Worm (Caenorhabditis elegans) whole organism, L4 larva: ENCODE measurements around the gene F19D8.2.

Source experiments
- F49E8.2 ChIP-seq: sonication (generic microtip); optimal IDR thresholded peaks from 2 replicates; lab custom pipeline; 2016; ENCODE audit warnings: missing compliant biosample characterization, mild to moderate bottlenecking, missing genetic modification characterization, borderline replicate concordance
- Y105C5A.15 ChIP-seq: fragments of 200-800 bp; sonication (Bioruptor generic); IDR thresholded peaks from 2 replicates; pipeline ENCODE4 v1.3.6; 2022; ENCODE audit warnings: missing genetic modification characterization, missing compliant biosample characterization
- ZK337.2 ChIP-seq: fragments of 200-800 bp; sonication (Bioruptor generic); IDR thresholded peaks from 2 replicates; pipeline ENCODE4 v1.3.6; 2022; ENCODE audit warnings: missing genetic modification reagents, missing genetic modification characterization, missing compliant biosample characterization
- ZK546.5 ChIP-seq, 2 experiments: sonication (generic microtip); optimal IDR thresholded peaks; 2 replicates each; lab custom pipeline; 2017; ENCODE audit warnings: missing biosample characterization in 2 of 2, missing genetic modification characterization in 2 of 2
- aha-1 ChIP-seq: fragments of 150-350 bp; peaks from one replicate; lab custom pipeline; 2014; ENCODE audit warnings: missing biosample characterization, missing genetic modification characterization
- aly-2 ChIP-seq: sonication (generic microtip); optimal IDR thresholded peaks from 2 replicates; lab custom pipeline; 2018; ENCODE audit warnings: missing biosample characterization, missing genetic modification characterization
- ama-1 ChIP-seq: fragments of 150-350 bp; optimal IDR thresholded peaks from 2 replicates; lab custom pipeline; 2014; ENCODE audit warnings: inconsistent platforms, mixed read lengths
- attf-4 ChIP-seq: sonication (generic microtip); optimal IDR thresholded peaks from 3 replicates; lab custom pipeline; 2017; ENCODE audit warnings: missing biosample characterization, missing genetic modification characterization
- ceh-32 ChIP-seq: sonication (generic microtip); optimal IDR thresholded peaks from 2 replicates; lab custom pipeline; 2016; ENCODE audit warnings: mild to moderate bottlenecking, missing genetic modification characterization, missing compliant biosample characterization; ENCODE audit not compliant: poor library complexity
- ces-1 ChIP-seq: fragments of 150-350 bp; sonication (generic microtip); optimal IDR thresholded peaks from 4 replicates; lab custom pipeline; 2014; ENCODE audit warnings: missing biosample characterization, missing genetic modification reagents, missing genetic modification characterization
- daf-16 ChIP-seq, 3 experiments: sonication (generic microtip); optimal IDR thresholded peaks; 2 replicates each; lab custom pipeline; 2016 to 2017; ENCODE audit warnings: missing genetic modification characterization in 3 of 3, missing genetic modification reagents in 3 of 3, mild to moderate bottlenecking in 2 of 3, missing compliant biosample characterization in 2 of 3, missing biosample characterization in 1 of 3, moderate library complexity in 1 of 3
- daf-19 ChIP-seq: fragments of 200-800 bp; sonication (Bioruptor generic); conservative IDR thresholded peaks from 2 replicates; pipeline ENCODE4 v1.3.6; 2022; ENCODE audit warnings: missing genetic modification characterization, missing compliant biosample characterization
- dmd-6 ChIP-seq: fragments of 200-800 bp; sonication (Bioruptor generic); IDR thresholded peaks from 2 replicates; pipeline ENCODE4 v1.3.6; 2022; ENCODE audit warnings: missing genetic modification reagents, missing genetic modification characterization, missing compliant biosample characterization
- dmd-8 ChIP-seq: fragments of 200-800 bp; sonication (Bioruptor generic); IDR thresholded peaks from 2 replicates; pipeline ENCODE4 v1.3.6; 2022; ENCODE audit warnings: missing genetic modification characterization, missing compliant biosample characterization
- egl-27 ChIP-seq: sonication (generic microtip); optimal IDR thresholded peaks from 3 replicates; lab custom pipeline; 2017; ENCODE audit warnings: missing biosample characterization, missing genetic modification reagents, missing genetic modification characterization
- egl-43 ChIP-seq: fragments of 200-800 bp; sonication (Bioruptor generic); IDR thresholded peaks from 2 replicates; pipeline ENCODE4 v1.3.6; 2022; ENCODE audit warnings: missing genetic modification reagents, missing genetic modification characterization, missing compliant biosample characterization
- fkh-10 ChIP-seq: fragments of 150-350 bp; optimal IDR thresholded peaks from 2 replicates; lab custom pipeline; 2014; ENCODE audit warnings: missing biosample characterization, missing genetic modification reagents, missing genetic modification characterization
- lin-1 ChIP-seq: fragments of 200-800 bp; sonication (Bioruptor generic); IDR thresholded peaks from 2 replicates; pipeline ENCODE4 v1.3.6; 2022; ENCODE audit warnings: missing genetic modification reagents, missing genetic modification characterization, missing compliant biosample characterization
- lin-13 ChIP-seq: fragments of 150-350 bp; optimal IDR thresholded peaks from 2 replicates; lab custom pipeline; 2014; ENCODE audit warnings: missing biosample characterization, missing genetic modification reagents, missing genetic modification characterization
- madf-5 ChIP-seq, 2 experiments: fragments of 200-800 bp; sonication (Bioruptor generic); IDR thresholded peaks; 2 replicates each; pipeline ENCODE4 v1.3.6; 2022; ENCODE audit warnings: missing compliant biosample characterization in 2 of 2, missing genetic modification characterization in 2 of 2
- madf-9 ChIP-seq: fragments of 200-800 bp; sonication (Bioruptor generic); conservative IDR thresholded peaks from 2 replicates; pipeline ENCODE4 v1.3.6; 2022; ENCODE audit warnings: missing genetic modification reagents, missing genetic modification characterization, missing compliant biosample characterization
- mep-1 ChIP-seq: fragments of 150-350 bp; sonication (generic microtip); optimal IDR thresholded peaks from 3 replicates; lab custom pipeline; 2014; ENCODE audit warnings: missing biosample characterization, missing genetic modification characterization
- nhr-41 ChIP-seq: fragments of 200-800 bp; sonication (Bioruptor generic); IDR thresholded peaks from 2 replicates; pipeline ENCODE4 v1.3.6; 2022; ENCODE audit warnings: missing genetic modification reagents, missing genetic modification characterization, missing compliant biosample characterization
- nhr-76 ChIP-seq: fragments of 150-350 bp; optimal IDR thresholded peaks from 2 replicates; lab custom pipeline; 2014; ENCODE audit warnings: missing biosample characterization, missing genetic modification characterization
- pqm-1 ChIP-seq: sonication (generic microtip); optimal IDR thresholded peaks from 2 replicates; lab custom pipeline; 2017; ENCODE audit warnings: missing biosample characterization, missing genetic modification characterization
- saeg-2 ChIP-seq: fragments of 200-800 bp; sonication (Bioruptor generic); IDR thresholded peaks from 2 replicates; pipeline ENCODE4 v1.3.6; 2022; ENCODE audit warnings: missing genetic modification reagents, missing genetic modification characterization, missing compliant biosample characterization
- skn-1 ChIP-seq: fragments of 150-350 bp; optimal IDR thresholded peaks from 2 replicates; lab custom pipeline; 2014; ENCODE audit warnings: missing biosample characterization, missing genetic modification characterization
- tra-1 ChIP-seq: fragments of 200-800 bp; sonication (Bioruptor generic); IDR thresholded peaks from 2 replicates; pipeline ENCODE4 v1.3.6; 2022; ENCODE audit warnings: missing genetic modification reagents, missing genetic modification characterization, missing compliant biosample characterization
- unc-62 ChIP-seq, 3 experiments: fragments of 150-350 bp in 1 of 3; sonication (generic microtip); optimal IDR thresholded peaks in 2 of 3; peaks in 1 of 3; 1 replicate in 1 of 3; 2 replicates in 2 of 3; lab custom pipeline; 2014 to 2017; ENCODE audit warnings: missing biosample characterization in 3 of 3, missing genetic modification characterization in 3 of 3, missing genetic modification reagents in 3 of 3, missing genotype in 1 of 3
- vab-7 ChIP-seq: fragments of 200-800 bp; sonication (Bioruptor generic); IDR thresholded peaks from 2 replicates; pipeline ENCODE4 v1.3.6; 2022; ENCODE audit warnings: missing genetic modification reagents, missing genetic modification characterization, missing compliant biosample characterization
- zag-1 ChIP-seq: fragments of 150-350 bp; optimal IDR thresholded peaks from 2 replicates; lab custom pipeline; 2014; ENCODE audit warnings: missing biosample characterization, missing genetic modification characterization
- zfp-3 ChIP-seq: fragments of 200-800 bp; sonication (Bioruptor generic); conservative IDR thresholded peaks from 2 replicates; pipeline ENCODE4 v1.3.6; 2022; ENCODE audit warnings: missing genetic modification reagents, missing genetic modification characterization, missing compliant biosample characterization

Gene F19D8.2

ce11 chrX:13875913-13876312 is 41.7 kb downstream of the F19D8.2 start:
- TF ChIP-seq ZK546.5 (tag; optimal IDR thresholded peaks at IDR 0.05; lab: Kevin White, UChicago) = no peak
- no peak for TF ChIP-seq madf-9 (GFP tag; lab: Robert Waterston, UW)
- no peak for TF ChIP-seq daf-19
- TF ChIP-seq lin-1 (GFP tag; lab: Robert Waterston, UW) = no peak
- TF ChIP-seq lin-13 (GFP tag; lab: Kevin White, UChicago) = no peak
- TF ChIP-seq ama-1 (lab: Kevin White, UChicago) = no peak
- TF ChIP-seq unc-62 (GFP tag; optimal IDR thresholded peaks at IDR 0.05 in 1 of 2; lab: Kevin White, UChicago) = peak in 1 of 2 experiments; percentile 47
- TF ChIP-seq unc-62 (tag; optimal IDR thresholded peaks at IDR 0.05; lab: Kevin White, UChicago) = no peak
- no peak for TF ChIP-seq saeg-2 (GFP tag; lab: Robert Waterston, UW)
- TF ChIP-seq madf-5 (GFP tag; IDR thresholded peaks at IDR 0.05; lab: Robert Waterston, UW) = no peak
- TF ChIP-seq aly-2 (tag; lab: Kevin White, UChicago) = no peak
- no peak for TF ChIP-seq zag-1 (tag; lab: Kevin White, UChicago)
- TF ChIP-seq ces-1 = peak; percentile 43
- TF ChIP-seq nhr-76 (tag; lab: Kevin White, UChicago) = no peak

- TF ChIP-seq ceh-32 (tag; lab: Kevin White, UChicago) (no peak), aha-1 (tag; lab: Kevin White, UChicago) (no peak), pqm-1 (tag; lab: Kevin White, UChicago) (peak; percentile 15), ZK337.2 (GFP tag; lab: Robert Waterston, UW) (no peak), egl-43 (GFP tag; lab: Robert Waterston, UW) (no peak), zag-1 (tag; lab: Kevin White, UChicago) (no peak), nhr-41 (GFP tag; lab: Robert Waterston, UW) (no peak), dmd-8 (GFP tag; lab: Robert Waterston, UW) (no peak), unc-62 (GFP tag; optimal IDR thresholded peaks at IDR 0.05 in 1 of 2; lab: Kevin White, UChicago) (peak in 1 of 2 experiments; percentile 59), unc-62 (tag; optimal IDR thresholded peaks at IDR 0.05; lab: Kevin White, UChicago) (no peak), fkh-10 (GFP tag; lab: Kevin White, UChicago) (no peak), mep-1 (tag; lab: Kevin White, UChicago) (no peak), zfp-3 (no peak), skn-1 (no peak), attf-4 (tag; lab: Kevin White, UChicago) (no peak), daf-16 (GFP tag; optimal IDR thresholded peaks at IDR 0.05; lab: Kevin White, UChicago) (no peak), daf-16 (tag; optimal IDR thresholded peaks at IDR 0.05; lab: Kevin White, UChicago) (peak; percentile 75), lin-13 (GFP tag; lab: Kevin White, UChicago) (no peak)
- TF ChIP-seq, all 104 proteins: peak for 3
These were observed 42.6 kb downstream of the F19D8.2 start for ce11 chrX:13876860-13877259.

- TF ChIP-seq vab-7 (GFP tag; lab: Robert Waterston, UW) = no peak
- no peak for TF ChIP-seq egl-27 (tag; lab: Kevin White, UChicago)
- TF ChIP-seq F49E8.2 (tag; lab: Kevin White, UChicago) = no peak
- TF ChIP-seq aha-1 (tag; lab: Kevin White, UChicago) = peak; percentile 92
- no peak for TF ChIP-seq dmd-6 (GFP tag; lab: Robert Waterston, UW)
- TF ChIP-seq tra-1 = no peak
- TF ChIP-seq, all 104 proteins: peak for 1
These were observed 43.9 kb downstream of the F19D8.2 start for ce11 chrX:13878082-13878481.

- no peak for TF ChIP-seq daf-19
- TF ChIP-seq fkh-10 (GFP tag; lab: Kevin White, UChicago) = no peak
- peak; percentile 40 for TF ChIP-seq aha-1 (tag; lab: Kevin White, UChicago)
- TF ChIP-seq, all 104 proteins: peak for 1
These were observed 47.6 kb downstream of the F19D8.2 start for ce11 chrX:13881760-13882369.

- no peak for TF ChIP-seq zag-1 (tag; lab: Kevin White, UChicago)
- TF ChIP-seq Y105C5A.15 (GFP tag; lab: Robert Waterston, UW) = no peak
- TF ChIP-seq lin-13 (GFP tag; lab: Kevin White, UChicago) = no peak
- no peak for TF ChIP-seq attf-4 (tag; lab: Kevin White, UChicago)
- TF ChIP-seq unc-62 (GFP tag; optimal IDR thresholded peaks at IDR 0.05 in 1 of 2; lab: Kevin White, UChicago) = peak in 1 of 2 experiments; percentile 3
- TF ChIP-seq unc-62 (tag; optimal IDR thresholded peaks at IDR 0.05; lab: Kevin White, UChicago) = no peak
These were observed 48.4 kb downstream of the F19D8.2 start, which contains the start of gene hlb-1 for ce11 chrX:13882639-13883038. Gene hlb-1, minus strand, starts transcription at chrX:13882739.
